Worm (Caenorhabditis elegans) whole organism, young adult: ENCODE data around the gene F42G4.7.
A peak's percentile ranks its signal among the peaks of the same experiment; 100 is the strongest.

Experiments used
- B0336.3 ChIP-seq: fragments of 200-800 bp; sonication (Bioruptor generic); IDR thresholded peaks from 2 replicates; pipeline ENCODE4 v1.3.6; 2022; ENCODE audit warnings: missing genetic modification characterization, missing compliant biosample characterization
- C06A6.2 ChIP-seq: fragments of 200-800 bp; sonication (Bioruptor generic); conservative IDR thresholded peaks from 2 replicates; pipeline ENCODE4 v1.3.6; 2022; ENCODE audit warnings: missing genetic modification characterization, missing compliant biosample characterization
- D2030.7 ChIP-seq: fragments of 200-800 bp; sonication (Bioruptor generic); IDR thresholded peaks from 2 replicates; pipeline ENCODE4 v1.3.6; 2022; ENCODE audit warnings: missing genetic modification reagents, missing genetic modification characterization, missing compliant biosample characterization
- T26A5.8 ChIP-seq: sonication (generic microtip); optimal IDR thresholded peaks from 2 replicates; lab custom pipeline; 2016; ENCODE audit warnings: missing genetic modification characterization, missing compliant biosample characterization
- Y79H2A.3 ChIP-seq: fragments of 200-800 bp; sonication (Bioruptor generic); conservative IDR thresholded peaks from 2 replicates; pipeline ENCODE4 v1.3.6; 2022; ENCODE audit warnings: missing genetic modification reagents, missing genetic modification characterization, missing compliant biosample characterization
- Y95B8A.8 ChIP-seq: fragments of 200-800 bp; sonication (Bioruptor generic); IDR thresholded peaks from 2 replicates; pipeline ENCODE4 v1.3.6; 2022; ENCODE audit warnings: missing genetic modification reagents, missing genetic modification characterization, missing compliant biosample characterization
- ama-1 ChIP-seq, 3 experiments: fragments of 150-350 bp in 1 of 3; sonication (generic microtip) in 2 of 3; optimal IDR thresholded peaks; 2 replicates each; lab custom pipeline; 2014 to 2018; ENCODE audit warnings: missing biosample characterization in 2 of 3, missing genetic modification characterization in 2 of 3, missing genetic modification reagents in 2 of 3
- aptf-3 ChIP-seq: fragments of 200-800 bp; sonication (Bioruptor generic); IDR thresholded peaks from 2 replicates; pipeline ENCODE4 v1.3.6; 2022; ENCODE audit warnings: missing genetic modification characterization, missing compliant biosample characterization
- atf-7 ChIP-seq: sonication (generic microtip); optimal IDR thresholded peaks from 2 replicates; lab custom pipeline; 2017; ENCODE audit warnings: mild to moderate bottlenecking, missing genetic modification characterization, missing compliant biosample characterization
- attf-5 ChIP-seq: fragments of 200-800 bp; sonication (Bioruptor generic); optimal IDR thresholded peaks from 2 replicates; lab custom pipeline; 2018; ENCODE audit warnings: mild to moderate bottlenecking, missing genetic modification characterization, missing compliant biosample characterization
- cebp-1 ChIP-seq, 2 experiments: fragments of 200-800 bp in 1 of 2; sonication (Bioruptor generic) in 1 of 2; sonication (generic microtip) in 1 of 2; IDR thresholded peaks in 1 of 2; optimal IDR thresholded peaks in 1 of 2; 2 replicates each; pipeline versions ENCODE4 v1.3.6 to Lab custom; 2017 to 2022; ENCODE audit warnings: missing compliant biosample characterization in 2 of 2, missing genetic modification characterization in 2 of 2, mild to moderate bottlenecking in 1 of 2, missing genetic modification reagents in 1 of 2, moderate library complexity in 1 of 2
- ceh-58 ChIP-seq: fragments of 200-800 bp; sonication (Bioruptor generic); IDR thresholded peaks from 2 replicates; pipeline ENCODE4 v1.3.6; 2022; ENCODE audit warnings: missing genetic modification characterization, missing compliant biosample characterization
- ceh-79 ChIP-seq: sonication (generic microtip); optimal IDR thresholded peaks from 2 replicates; lab custom pipeline; 2017; ENCODE audit warnings: mild to moderate bottlenecking, missing genetic modification characterization, missing compliant biosample characterization
- egl-44 ChIP-seq: fragments of 200-800 bp; sonication (Bioruptor generic); IDR thresholded peaks from 2 replicates; pipeline ENCODE4 v1.3.6; 2022; ENCODE audit warnings: missing genetic modification reagents, missing genetic modification characterization, missing compliant biosample characterization
- egrh-3 ChIP-seq: fragments of 200-800 bp; sonication (Bioruptor generic); IDR thresholded peaks from 2 replicates; pipeline ENCODE4 v1.3.6; 2022; ENCODE audit warnings: missing genetic modification reagents, missing genetic modification characterization, missing compliant biosample characterization
- ekl-4 ChIP-seq: fragments of 200-800 bp; sonication (Bioruptor generic); IDR thresholded peaks from 2 replicates; pipeline ENCODE4 v1.3.6; 2022; ENCODE audit warnings: missing genetic modification reagents, missing genetic modification characterization, missing compliant biosample characterization
- hlh-12 ChIP-seq: sonication (generic microtip); optimal IDR thresholded peaks from 2 replicates; lab custom pipeline; 2016; ENCODE audit warnings: missing genetic modification characterization, missing compliant biosample characterization
- hmg-20 ChIP-seq: fragments of 200-800 bp; sonication (Bioruptor generic); IDR thresholded peaks from 2 replicates; pipeline ENCODE4 v1.3.6; 2022; ENCODE audit warnings: missing genetic modification reagents, missing genetic modification characterization, missing compliant biosample characterization
- let-607 ChIP-seq, 2 experiments: fragments of 200-800 bp in 1 of 2; sonication (Bioruptor generic) in 1 of 2; sonication (generic microtip) in 1 of 2; optimal IDR thresholded peaks; 2 replicates each; lab custom pipeline; 2016 to 2018; ENCODE audit warnings: mild to moderate bottlenecking in 2 of 2, missing compliant biosample characterization in 2 of 2, missing genetic modification characterization in 2 of 2, moderate library complexity in 2 of 2, missing genotype in 1 of 2
- lin-35 ChIP-seq, 3 experiments: fragments of 150-350 bp in 2 of 3; sonication (generic microtip) in 1 of 3; optimal IDR thresholded peaks; 2 replicates each; lab custom pipeline; 2014 to 2018; ENCODE audit warnings: missing biosample characterization in 3 of 3, missing genetic modification characterization in 3 of 3, missing genetic modification reagents in 3 of 3
- lin-54 ChIP-seq: fragments of 200-800 bp; sonication (Bioruptor generic); optimal IDR thresholded peaks from 2 replicates; lab custom pipeline; 2018; ENCODE audit warnings: mild to moderate bottlenecking, missing genetic modification characterization, missing compliant biosample characterization
- lir-1 ChIP-seq: fragments of 200-800 bp; sonication (Bioruptor generic); conservative IDR thresholded peaks from 2 replicates; pipeline ENCODE4 v1.3.6; 2022; ENCODE audit warnings: missing genetic modification reagents, missing genetic modification characterization, missing compliant biosample characterization
- madf-3 ChIP-seq: fragments of 200-800 bp; sonication (Bioruptor generic); IDR thresholded peaks from 2 replicates; pipeline ENCODE4 v1.3.6; 2022; ENCODE audit warnings: missing genetic modification reagents, missing genetic modification characterization, missing compliant biosample characterization
- madf-6 ChIP-seq: fragments of 200-800 bp; sonication (Bioruptor generic); IDR thresholded peaks from 2 replicates; pipeline ENCODE4 v1.3.6; 2022; ENCODE audit warnings: missing genetic modification reagents, missing genetic modification characterization, missing compliant biosample characterization
- mes-4 ChIP-seq: sonication (generic microtip); optimal IDR thresholded peaks from 2 replicates; lab custom pipeline; 2016; ENCODE audit warnings: missing genotype, missing genetic modification characterization, missing compliant biosample characterization
- nfya-1 ChIP-seq: sonication (generic microtip); optimal IDR thresholded peaks from 2 replicates; lab custom pipeline; 2017; ENCODE audit warnings: antibody characterized with exemption, missing compliant biosample characterization, missing genetic modification characterization, borderline replicate concordance; ENCODE audit not compliant: insufficient read depth
- nhr-80 ChIP-seq: sonication (generic microtip); optimal IDR thresholded peaks from 2 replicates; lab custom pipeline; 2016; ENCODE audit warnings: missing genetic modification characterization, missing compliant biosample characterization
- pbrm-1 ChIP-seq: fragments of 200-800 bp; sonication (Bioruptor generic); IDR thresholded peaks from 2 replicates; pipeline ENCODE4 v1.3.6; 2022; ENCODE audit warnings: missing genetic modification reagents, missing genetic modification characterization, missing compliant biosample characterization
- pha-4 ChIP-seq: fragments of 150-350 bp; sonication (generic microtip); optimal IDR thresholded peaks from 2 replicates; lab custom pipeline; 2014; ENCODE audit warnings: missing biosample characterization, missing genetic modification reagents, missing genetic modification characterization
- rcor-1 ChIP-seq: fragments of 200-800 bp; sonication (Bioruptor generic); IDR thresholded peaks from 2 replicates; pipeline ENCODE4 v1.3.6; 2022; ENCODE audit warnings: missing genetic modification reagents, missing genetic modification characterization, missing compliant biosample characterization
- rec-8 ChIP-seq, 2 experiments: sonication (generic microtip); optimal IDR thresholded peaks; 2 replicates each; lab custom pipeline; 2016; ENCODE audit warnings: mild to moderate bottlenecking in 2 of 2, missing genetic modification characterization in 2 of 2, missing genetic modification reagents in 2 of 2, missing genotype in 2 of 2, missing biosample characterization in 1 of 2, missing compliant biosample characterization in 1 of 2, moderate library complexity in 1 of 2
- sea-2 ChIP-seq: fragments of 200-800 bp; sonication (Bioruptor generic); IDR thresholded peaks from 2 replicates; pipeline ENCODE4 v1.3.6; 2022; ENCODE audit warnings: missing genetic modification characterization, missing compliant biosample characterization
- snpc-1.3 ChIP-seq: sonication (generic microtip); optimal IDR thresholded peaks from 2 replicates; lab custom pipeline; 2017; ENCODE audit warnings: missing genetic modification characterization, mild to moderate bottlenecking, missing compliant biosample characterization, antibody characterized with exemption, moderate library complexity, missing genotype, missing genetic modification reagents; ENCODE audit not compliant: insufficient read depth
- tbp1 ChIP-seq: fragments of 200-800 bp; sonication (Bioruptor generic); optimal IDR thresholded peaks from 2 replicates; lab custom pipeline; 2018; ENCODE audit warnings: mild to moderate bottlenecking, missing genetic modification characterization, missing compliant biosample characterization
- xnd-1 ChIP-seq: sonication (generic microtip); optimal IDR thresholded peaks from 2 replicates; lab custom pipeline; 2016; ENCODE audit warnings: missing genotype, missing genetic modification reagents, missing genetic modification characterization, missing compliant biosample characterization
- ztf-25 ChIP-seq: fragments of 200-800 bp; sonication (Bioruptor generic); IDR thresholded peaks from 2 replicates; pipeline ENCODE4 v1.3.6; 2022; ENCODE audit warnings: missing genetic modification reagents, missing genetic modification characterization, missing compliant biosample characterization

The F42G4.7 gene

DNA sequence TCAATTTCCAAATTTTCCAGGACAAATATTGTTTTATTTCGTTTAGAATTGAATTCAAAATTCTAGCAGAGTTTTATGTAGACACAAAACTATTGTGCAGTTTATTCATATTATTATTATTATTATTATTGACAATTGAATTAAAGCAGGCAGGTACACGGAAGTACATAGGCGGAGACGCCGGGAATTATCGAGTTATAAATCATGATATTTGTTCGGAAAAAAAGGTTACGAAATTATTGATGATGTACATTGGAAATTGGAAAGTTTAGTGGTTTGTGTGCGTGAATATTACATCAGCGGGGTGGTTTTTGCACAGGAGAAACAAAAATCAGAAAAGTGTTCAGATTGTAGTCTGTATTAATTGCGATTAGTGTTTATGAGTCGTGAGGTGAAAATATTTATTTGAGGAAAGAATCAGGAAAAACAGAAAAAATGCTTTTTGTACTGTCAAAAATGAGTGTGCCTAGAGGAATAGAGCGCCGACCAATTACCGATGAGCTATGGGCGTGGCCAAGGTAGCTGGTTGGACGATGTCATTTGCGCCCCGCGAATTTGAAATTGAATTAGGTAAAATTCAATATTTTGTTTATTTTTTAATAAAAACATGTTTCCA lies 29.3 kb upstream of the F42G4.7 start:
- TF ChIP-seq madf-6 (GFP tag; lab: Robert Waterston, UW) (no peak), aptf-3 (no peak), attf-5 (GFP tag; lab: Kevin White, UChicago) (peak; percentile 21), rcor-1 (no peak), ceh-58 (no peak), B0336.3 (GFP tag; lab: Robert Waterston, UW) (peak; percentile 48; the same call in 1 of the 2 replicates), cebp-1 (GFP tag; IDR thresholded peaks at IDR 0.05; lab: Robert Waterston, UW) (peak; percentile 75; the same call in 1 of the 2 replicates), cebp-1 (tag; optimal IDR thresholded peaks at IDR 0.05; lab: Kevin White, UChicago) (peak; percentile 83), rec-8 (tag; optimal IDR thresholded peaks at IDR 0.05; lab: Kevin White, UChicago) (no peak), hmg-20 (GFP tag; lab: Robert Waterston, UW) (no peak), let-607 (tag; optimal IDR thresholded peaks at IDR 0.05; lab: Kevin White, UChicago) (peak in 1 of 2 experiments; percentile 26), hlh-12 (tag; lab: Kevin White, UChicago) (no peak), nhr-80 (tag; lab: Kevin White, UChicago) (peak; percentile 62), madf-3 (GFP tag; lab: Robert Waterston, UW) (no peak), tbp1 (peak; percentile 6), ama-1 (optimal IDR thresholded peaks at IDR 0.05; lab: Kevin White, UChicago) (no peak), ama-1 (GFP tag; optimal IDR thresholded peaks at IDR 0.05; lab: Kevin White, UChicago) (no peak), ekl-4 (GFP tag; lab: Robert Waterston, UW) (no peak), pha-4 (no peak), lin-54 (no peak), T26A5.8 (tag; lab: Kevin White, UChicago) (no peak), D2030.7 (no peak), pbrm-1 (GFP tag; lab: Robert Waterston, UW) (no peak), Y95B8A.8 (no peak), sea-2 (GFP tag; lab: Robert Waterston, UW) (no peak), lir-1 (GFP tag; lab: Robert Waterston, UW) (no peak), ceh-79 (tag; lab: Kevin White, UChicago) (no peak), egrh-3 (no peak), nfya-1 (tag; lab: Kevin White, UChicago) (no peak), mes-4 (tag; lab: Kevin White, UChicago) (no peak)

DNA sequence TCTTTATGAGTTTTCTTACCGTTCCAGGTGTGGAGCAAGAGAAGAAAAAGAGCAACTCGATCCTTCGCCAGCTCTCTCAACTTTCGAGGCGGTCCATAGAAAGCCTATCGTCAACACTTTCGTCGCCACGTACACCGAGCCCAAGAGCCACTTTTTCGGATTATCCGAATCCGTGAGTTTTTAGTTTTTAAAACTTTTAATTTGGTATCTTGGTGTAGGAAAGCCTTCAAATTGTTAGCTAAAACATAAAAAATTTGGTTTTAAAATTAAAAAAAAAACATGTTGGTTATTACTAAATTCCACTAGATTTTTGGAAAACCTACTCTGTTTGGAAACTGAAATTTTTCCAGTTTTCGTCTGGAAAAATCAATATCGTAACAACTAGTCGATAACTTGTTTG lies 26.7 kb upstream of the F42G4.7 start:
- TF ChIP-seq ceh-58, result no peak
- no peak for TF ChIP-seq T26A5.8 (tag; lab: Kevin White, UChicago)
- no peak for TF ChIP-seq hlh-12 (tag; lab: Kevin White, UChicago)
- no peak for TF ChIP-seq snpc-1.3 (tag; lab: Kevin White, UChicago)
- no peak for TF ChIP-seq egl-44 (GFP tag; lab: Robert Waterston, UW)
- TF ChIP-seq xnd-1 (tag; lab: Kevin White, UChicago), result no peak
- TF ChIP-seq C06A6.2, result no peak
- TF ChIP-seq ztf-25 (GFP tag; lab: Robert Waterston, UW), result no peak
- no peak for TF ChIP-seq Y79H2A.3 (GFP tag; lab: Robert Waterston, UW)
- TF ChIP-seq lin-35 (GFP tag; optimal IDR thresholded peaks at IDR 0.05; lab: Kevin White, UChicago), result no peak
- no peak for TF ChIP-seq B0336.3 (GFP tag; lab: Robert Waterston, UW)
- no peak for TF ChIP-seq atf-7
